Fruit fly (Drosophila melanogaster) whole organism, adult: ENCODE data around the gene mRRF2.
A peak's percentile ranks its signal among the peaks of the same experiment; 100 is the strongest.

Source experiments
- CG11617 ChIP-seq: fragments of 200-800 bp; sonication (Bioruptor generic); optimal IDR thresholded peaks from 2 replicates; lab custom pipeline; 2017; ENCODE audit warnings: mild to moderate bottlenecking, missing biosample characterization, missing genetic modification reagents, missing genetic modification characterization
- CG12768 ChIP-seq: fragments of 200-800 bp; sonication (Bioruptor generic); optimal IDR thresholded peaks from 2 replicates; lab custom pipeline; 2017; ENCODE audit warnings: missing biosample characterization, missing genetic modification characterization, mild to moderate bottlenecking, moderate library complexity, missing genetic modification reagents
- CG14711 ChIP-seq: fragments of 200-800 bp; sonication (Bioruptor generic); optimal IDR thresholded peaks from 2 replicates; lab custom pipeline; 2018; ENCODE audit warnings: missing biosample characterization, mild to moderate bottlenecking, missing genetic modification characterization, moderate library complexity
- CG1620 ChIP-seq: fragments of 200-800 bp; sonication (Bioruptor generic); optimal IDR thresholded peaks from 2 replicates; lab custom pipeline; 2016; ENCODE audit warnings: missing biosample characterization, missing genetic modification characterization
- CG33017 ChIP-seq: fragments of 200-800 bp; sonication (Bioruptor generic); optimal IDR thresholded peaks from 2 replicates; lab custom pipeline; 2018; ENCODE audit warnings: missing biosample characterization, mild to moderate bottlenecking, missing genetic modification characterization, moderate library complexity
- CG5204 ChIP-seq: fragments of 200-800 bp; sonication (Bioruptor generic); optimal IDR thresholded peaks from 2 replicates; lab custom pipeline; 2016; ENCODE audit warnings: missing biosample characterization, missing genetic modification characterization
- CG7045 ChIP-seq: fragments of 200-800 bp; sonication (Bioruptor generic); optimal IDR thresholded peaks from 2 replicates; lab custom pipeline; 2017; ENCODE audit warnings: missing biosample characterization, mild to moderate bottlenecking, missing genetic modification characterization
- CG7101 ChIP-seq: fragments of 200-800 bp; sonication (Bioruptor generic); optimal IDR thresholded peaks from 2 replicates; lab custom pipeline; 2018; ENCODE audit warnings: missing biosample characterization, mild to moderate bottlenecking, missing genetic modification characterization, moderate library complexity
- Clk ChIP-seq: fragments of 200-800 bp; sonication (Bioruptor generic); optimal IDR thresholded peaks from 2 replicates; lab custom pipeline; 2017; ENCODE audit warnings: missing biosample characterization, missing genetic modification characterization
- Crg-1 ChIP-seq: fragments of 200-800 bp; sonication (Bioruptor generic); optimal IDR thresholded peaks from 2 replicates; lab custom pipeline; 2016; ENCODE audit warnings: missing biosample characterization, missing genetic modification characterization
- Hr96 ChIP-seq: fragments of 200-800 bp; sonication (Bioruptor generic); optimal IDR thresholded peaks from 2 replicates; lab custom pipeline; 2016; ENCODE audit warnings: missing biosample characterization, missing genetic modification characterization
- Mnt ChIP-seq: fragments of 200-800 bp; sonication (Bioruptor generic); optimal IDR thresholded peaks from 2 replicates; lab custom pipeline; 2016; ENCODE audit warnings: missing biosample characterization, mild to moderate bottlenecking, missing genetic modification characterization
- bab1 ChIP-seq: fragments of 200-800 bp; sonication (Bioruptor generic); optimal IDR thresholded peaks from 3 replicates; lab custom pipeline; 2019; ENCODE audit warnings: missing biosample characterization, mild to moderate bottlenecking, missing genetic modification characterization, moderate library complexity
- cic ChIP-seq: fragments of 200-800 bp; sonication (Bioruptor generic); optimal IDR thresholded peaks from 2 replicates; lab custom pipeline; 2017; ENCODE audit warnings: missing biosample characterization, mild to moderate bottlenecking, missing genetic modification characterization, moderate library complexity
- cnc ChIP-seq, 2 experiments: fragments of >200 bp; optimal IDR thresholded peaks; 2 replicates each; lab custom pipeline; 2017
- kay ChIP-seq: fragments of 200-800 bp; sonication (Bioruptor generic); peaks from one replicate; lab custom pipeline; 2016; ENCODE audit warnings: missing biosample characterization, missing genetic modification characterization, borderline replicate concordance
- ovo ChIP-seq: fragments of 200-800 bp; sonication (Bioruptor generic); optimal IDR thresholded peaks from 2 replicates; lab custom pipeline; 2016; ENCODE audit warnings: missing biosample characterization, missing genetic modification characterization
- pad ChIP-seq: fragments of 200-800 bp; sonication (Bioruptor generic); optimal IDR thresholded peaks from 3 replicates; lab custom pipeline; 2017; ENCODE audit warnings: missing biosample characterization, missing genetic modification characterization, mild to moderate bottlenecking, moderate library complexity, missing genetic modification reagents
- tj ChIP-seq: fragments of 200-800 bp; sonication (Bioruptor generic); optimal IDR thresholded peaks from 3 replicates; lab custom pipeline; 2017; ENCODE audit warnings: missing biosample characterization, mild to moderate bottlenecking, missing genetic modification characterization, moderate library complexity
- toe ChIP-seq: fragments of 200-800 bp; sonication (Bioruptor generic); optimal IDR thresholded peaks from 2 replicates; lab custom pipeline; 2016; ENCODE audit warnings: missing biosample characterization, missing genetic modification characterization

The mRRF2 gene

dm6 chr3R:22588756-22589155, 24.7 kb upstream of the mRRF2 start:
- TF ChIP-seq Hr96 (GFP tag; lab: Kevin White, UChicago) = no peak
- no peak for TF ChIP-seq CG7045
- no peak for TF ChIP-seq bab1 (GFP tag; lab: Kevin White, UChicago)
- TF ChIP-seq Clk (GFP tag; lab: Kevin White, UChicago) = no peak
- TF ChIP-seq Crg-1 (GFP tag; lab: Kevin White, UChicago) = no peak
- no peak for TF ChIP-seq CG11617 (GFP tag; lab: Kevin White, UChicago)
- TF ChIP-seq ovo = no peak

DNA sequence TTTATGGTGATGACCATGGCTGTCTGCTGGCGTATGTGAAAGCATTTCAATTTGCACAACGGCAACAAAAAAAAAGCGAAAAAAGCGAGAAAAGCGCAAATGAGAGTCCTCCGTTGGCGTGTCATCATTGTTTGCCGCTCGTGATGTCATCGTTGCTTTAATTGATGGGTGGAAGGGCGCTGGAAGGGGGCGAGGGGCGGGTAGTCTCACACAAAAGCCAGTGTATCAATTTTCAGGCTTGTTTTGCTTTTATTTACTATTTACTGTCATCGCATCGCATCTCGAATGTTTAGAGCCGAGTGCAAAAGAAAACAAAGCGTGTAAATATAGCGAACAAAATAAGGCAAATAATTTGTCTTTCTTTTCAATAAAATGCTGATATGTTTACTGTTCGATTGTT, 24.2 kb upstream of the mRRF2 start:
- TF ChIP-seq CG33017 (tag; lab: Kevin White, UChicago) (peak; percentile 44), Mnt (no peak), CG5204 (GFP tag; lab: Kevin White, UChicago) (no peak), cic (GFP tag; lab: Kevin White, UChicago) (peak; percentile 55), CG12768 (GFP tag; lab: Kevin White, UChicago) (peak; percentile 44), toe (GFP tag; lab: Kevin White, UChicago) (peak; percentile 20), cnc (optimal IDR thresholded peaks at IDR 0.05; lab: Kevin White, UChicago) (no peak), bab1 (GFP tag; lab: Kevin White, UChicago) (no peak), CG14711 (tag; lab: Kevin White, UChicago) (peak; percentile 47), pad (GFP tag; lab: Kevin White, UChicago) (no peak), Hr96 (GFP tag; lab: Kevin White, UChicago) (no peak), Clk (GFP tag; lab: Kevin White, UChicago) (no peak), CG7045 (peak; percentile 65), CG11617 (GFP tag; lab: Kevin White, UChicago) (peak; percentile 47), kay (GFP tag; lab: Kevin White, UChicago) (no peak), Crg-1 (GFP tag; lab: Kevin White, UChicago) (peak; percentile 64), tj (peak; percentile 25), CG7101 (tag; lab: Kevin White, UChicago) (peak; percentile 80), ovo (peak; percentile 50), CG1620 (GFP tag; lab: Kevin White, UChicago) (peak; percentile 22)

DNA sequence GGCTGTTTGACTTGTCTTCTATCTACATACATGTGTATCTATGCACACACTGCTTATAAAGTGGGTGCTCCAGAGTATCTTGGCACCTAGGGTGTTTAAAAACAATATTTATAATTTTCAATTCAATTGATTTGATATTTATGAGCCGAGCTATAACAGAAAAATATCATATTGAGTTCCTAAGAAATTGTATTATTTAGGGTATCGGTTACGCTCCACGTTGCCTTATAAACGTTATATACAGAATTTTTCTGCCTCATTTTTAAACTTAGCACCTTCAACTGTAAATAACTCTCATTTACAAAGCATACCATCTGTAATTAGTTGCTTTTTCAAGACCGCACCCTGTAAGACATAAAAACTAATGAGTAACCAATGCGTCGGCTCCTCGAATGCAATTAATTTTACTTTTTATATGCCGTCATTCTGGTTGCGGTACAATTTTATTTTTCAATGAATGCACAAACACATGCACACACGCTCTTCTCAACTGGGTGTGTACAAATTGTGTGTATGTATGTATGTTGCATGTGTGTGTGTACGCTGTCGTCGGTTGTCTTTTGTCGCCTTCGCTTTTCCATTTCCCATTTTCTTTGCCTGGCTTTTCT, 22.7 kb upstream of the mRRF2 start:
- TF ChIP-seq CG12768 (GFP tag; lab: Kevin White, UChicago) = no peak
- no peak for TF ChIP-seq CG7101 (tag; lab: Kevin White, UChicago)
- no peak for TF ChIP-seq Crg-1 (GFP tag; lab: Kevin White, UChicago)
- no peak for TF ChIP-seq Mnt
- TF ChIP-seq CG11617 (GFP tag; lab: Kevin White, UChicago) = no peak
- no peak for TF ChIP-seq bab1 (GFP tag; lab: Kevin White, UChicago)
- TF ChIP-seq CG14711 (tag; lab: Kevin White, UChicago) = no peak
- no peak for TF ChIP-seq tj
- TF ChIP-seq pad (GFP tag; lab: Kevin White, UChicago) = no peak
- TF ChIP-seq cnc (optimal IDR thresholded peaks at IDR 0.05; lab: Kevin White, UChicago) = no peak
- no peak for TF ChIP-seq ovo

DNA sequence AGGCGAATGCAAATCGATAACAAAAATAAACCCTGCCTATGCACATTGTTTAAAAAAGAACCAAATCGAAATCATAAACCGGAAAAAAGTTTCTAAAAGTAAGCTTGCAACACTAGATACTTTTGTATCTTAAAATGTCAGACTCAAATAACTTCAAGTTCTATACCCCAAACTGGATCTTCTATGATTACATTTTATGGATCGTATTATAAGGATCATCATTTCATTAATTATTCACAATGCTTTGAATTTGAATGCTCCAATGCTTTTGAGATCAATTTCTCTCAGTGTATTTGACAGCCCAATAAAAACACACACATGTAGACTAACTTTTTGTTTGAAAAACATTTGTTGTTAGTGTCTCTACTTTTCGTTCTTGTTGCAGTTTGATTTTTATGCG, 19.2 kb upstream of the mRRF2 start:
- TF ChIP-seq CG5204 (GFP tag; lab: Kevin White, UChicago) = no peak
- TF ChIP-seq CG1620 (GFP tag; lab: Kevin White, UChicago) = no peak
- no peak for TF ChIP-seq Hr96 (GFP tag; lab: Kevin White, UChicago)
- no peak for TF ChIP-seq Clk (GFP tag; lab: Kevin White, UChicago)
- TF ChIP-seq CG7101 (tag; lab: Kevin White, UChicago) = no peak
- no peak for TF ChIP-seq CG33017 (tag; lab: Kevin White, UChicago)
- no peak for TF ChIP-seq Mnt
- no peak for TF ChIP-seq ovo
- TF ChIP-seq CG12768 (GFP tag; lab: Kevin White, UChicago) = no peak
- TF ChIP-seq CG14711 (tag; lab: Kevin White, UChicago) = no peak
- TF ChIP-seq tj = no peak
- TF ChIP-seq CG7045 = no peak

DNA sequence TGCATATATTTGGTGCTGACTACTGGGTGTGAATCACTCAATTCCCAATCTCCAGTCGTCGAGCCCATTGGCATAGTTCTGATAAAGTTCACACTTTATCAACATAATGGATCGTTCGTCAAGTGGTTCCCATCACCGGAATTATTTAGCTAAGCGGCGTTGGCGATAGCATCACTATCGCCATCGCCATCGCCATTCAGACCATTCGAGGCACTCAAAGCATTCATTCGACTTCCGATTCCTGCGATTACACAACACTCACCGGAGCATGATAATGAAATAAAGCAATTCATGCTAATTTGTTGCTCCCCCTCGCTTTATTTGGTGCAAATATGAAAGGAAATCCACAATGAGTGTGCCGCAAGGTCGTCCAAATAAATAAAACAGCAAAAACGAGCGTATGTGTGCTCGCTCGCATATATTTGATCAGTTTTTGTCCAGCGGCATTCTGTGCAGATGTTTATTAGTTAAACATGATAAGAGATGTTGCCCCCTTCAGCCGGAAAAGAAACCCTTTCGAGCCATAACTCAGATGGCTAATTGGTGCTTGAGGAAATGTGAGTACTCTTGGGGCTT, 18.1 kb upstream of the mRRF2 start:
- TF ChIP-seq Mnt (no peak), cnc (optimal IDR thresholded peaks at IDR 0.05; lab: Kevin White, UChicago) (no peak), CG7101 (tag; lab: Kevin White, UChicago) (no peak), CG1620 (GFP tag; lab: Kevin White, UChicago) (no peak)

dm6 chr3R:22596450-22596849, 17.0 kb upstream of the mRRF2 start:
- TF ChIP-seq toe (GFP tag; lab: Kevin White, UChicago) = no peak
- no peak for TF ChIP-seq CG1620 (GFP tag; lab: Kevin White, UChicago)
- no peak for TF ChIP-seq CG7045

- TF ChIP-seq toe (GFP tag; lab: Kevin White, UChicago) = no peak
- TF ChIP-seq CG1620 (GFP tag; lab: Kevin White, UChicago) = no peak
- TF ChIP-seq CG33017 (tag; lab: Kevin White, UChicago) = peak; percentile 73
- no peak for TF ChIP-seq CG14711 (tag; lab: Kevin White, UChicago)
- TF ChIP-seq Clk (GFP tag; lab: Kevin White, UChicago) = peak; percentile 51
- TF ChIP-seq tj = no peak
- TF ChIP-seq CG5204 (GFP tag; lab: Kevin White, UChicago) = peak; percentile 31
- TF ChIP-seq cnc (optimal IDR thresholded peaks at IDR 0.05; lab: Kevin White, UChicago) = no peak
- TF ChIP-seq Mnt = no peak
- peak; percentile 58 for TF ChIP-seq Hr96 (GFP tag; lab: Kevin White, UChicago)
- TF ChIP-seq Crg-1 (GFP tag; lab: Kevin White, UChicago) = no peak
- no peak for TF ChIP-seq cic (GFP tag; lab: Kevin White, UChicago)
- peak; percentile 15 for TF ChIP-seq pad (GFP tag; lab: Kevin White, UChicago)
- no peak for TF ChIP-seq CG11617 (GFP tag; lab: Kevin White, UChicago)
- no peak for TF ChIP-seq kay (GFP tag; lab: Kevin White, UChicago)
- TF ChIP-seq bab1 (GFP tag; lab: Kevin White, UChicago) = no peak
- peak; percentile 83 for TF ChIP-seq CG12768 (GFP tag; lab: Kevin White, UChicago)
- no peak for TF ChIP-seq ovo
- TF ChIP-seq CG7101 (tag; lab: Kevin White, UChicago) = peak; percentile 62
- peak; percentile 57 for TF ChIP-seq CG7045
Observed at dm6 chr3R:22597344-22597954, 16.0 kb upstream of the mRRF2 start.
